Worm (Caenorhabditis elegans) whole organism, L4/young adult: ENCODE results near the gene gcy-11.

Source experiments
- W03F9.2 ChIP-seq: fragments of 150-350 bp; optimal IDR thresholded peaks from 2 replicates; lab custom pipeline; 2014; ENCODE audit warnings: missing biosample characterization, missing genetic modification characterization
- dao-5 ChIP-seq: sonication (generic microtip); optimal IDR thresholded peaks from 2 replicates; lab custom pipeline; 2016; ENCODE audit warnings: missing genotype, missing genetic modification characterization, moderate library complexity, missing compliant biosample characterization
- him-1 ChIP-seq: sonication (generic microtip); optimal IDR thresholded peaks from 2 replicates; lab custom pipeline; 2016; ENCODE audit warnings: missing genotype, missing genetic modification reagents, missing genetic modification characterization, missing compliant biosample characterization

Gene gcy-11

DNA sequence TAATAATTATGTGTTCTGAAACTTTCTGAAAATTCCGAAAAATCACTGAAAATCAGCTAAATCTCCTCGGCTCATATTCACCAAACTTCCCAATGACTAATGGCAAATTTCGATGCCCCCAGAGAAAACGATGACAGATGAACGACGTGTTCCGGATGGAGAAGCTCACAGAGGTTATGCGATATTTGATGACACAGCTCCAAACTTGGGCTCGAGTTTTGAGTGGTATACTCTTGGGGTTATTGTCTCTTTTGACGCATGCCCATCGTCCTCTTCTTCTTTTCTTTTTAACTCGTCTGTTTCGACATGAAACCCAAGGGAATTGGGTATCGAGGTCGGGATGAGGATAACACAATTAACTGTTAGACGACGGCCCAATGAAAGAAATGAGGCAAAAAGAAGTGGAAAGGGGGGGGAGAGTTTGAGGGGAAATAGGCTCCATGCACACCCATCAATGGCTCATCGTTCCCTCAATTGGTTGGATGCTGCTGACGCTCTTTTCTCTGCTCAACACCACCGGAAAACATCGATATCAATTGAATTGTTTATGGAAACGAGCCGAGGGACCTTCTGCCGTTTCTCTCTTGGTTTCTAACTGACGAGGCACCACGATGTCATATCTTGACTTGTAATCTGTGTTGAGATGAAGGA lies 51.8 kb downstream of the gcy-11 start:
- no peak for TF ChIP-seq dao-5 (tag; lab: Kevin White, UChicago)
- no peak for TF ChIP-seq him-1
- TF ChIP-seq W03F9.2 (tag; lab: Kevin White, UChicago): no peak

DNA sequence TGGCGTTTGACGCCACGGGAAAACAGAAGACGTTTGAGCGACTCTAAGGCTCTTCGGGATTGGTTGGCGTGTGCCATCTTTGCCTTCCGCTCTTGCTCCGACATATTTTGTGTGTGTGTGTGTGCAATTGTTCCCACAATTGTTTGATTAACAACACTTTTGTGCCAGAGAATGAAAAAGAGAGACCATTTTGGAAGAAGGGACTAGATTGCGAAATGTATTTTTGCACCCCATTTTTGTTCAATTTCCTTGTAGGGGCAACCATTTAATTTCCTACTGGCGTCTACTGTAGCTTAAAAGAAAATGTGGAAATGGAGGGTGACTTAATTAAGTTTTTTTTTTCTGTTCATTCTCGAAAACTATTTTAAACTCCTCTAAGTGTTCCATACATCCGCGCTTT lies 53.2 kb downstream of the gcy-11 start:
- TF ChIP-seq W03F9.2 (tag; lab: Kevin White, UChicago) (no peak), him-1 (no peak), dao-5 (tag; lab: Kevin White, UChicago) (no peak)

DNA sequence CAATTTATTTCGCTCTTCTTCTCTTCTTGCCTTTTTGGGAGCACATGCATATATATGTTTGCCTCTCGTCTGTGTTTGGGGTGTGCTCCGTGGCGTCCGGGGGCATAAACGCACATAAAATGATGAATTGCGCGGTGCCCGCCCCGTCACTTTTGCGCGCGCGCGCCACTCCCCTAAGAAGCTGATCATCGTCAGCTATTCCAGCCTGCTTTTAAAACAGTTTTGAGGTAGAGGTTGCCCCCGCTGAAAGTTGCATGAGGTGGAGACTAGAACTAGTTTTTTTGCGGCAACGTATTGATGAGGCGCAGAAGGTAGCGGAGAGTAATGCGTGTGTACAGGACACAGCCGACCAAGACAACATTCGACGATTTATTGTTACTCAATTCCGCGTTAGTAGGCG lies 55.7 kb downstream of the gcy-11 start:
- TF ChIP-seq him-1: no peak
- TF ChIP-seq W03F9.2 (tag; lab: Kevin White, UChicago): no peak
- TF ChIP-seq dao-5 (tag; lab: Kevin White, UChicago): no peak

DNA sequence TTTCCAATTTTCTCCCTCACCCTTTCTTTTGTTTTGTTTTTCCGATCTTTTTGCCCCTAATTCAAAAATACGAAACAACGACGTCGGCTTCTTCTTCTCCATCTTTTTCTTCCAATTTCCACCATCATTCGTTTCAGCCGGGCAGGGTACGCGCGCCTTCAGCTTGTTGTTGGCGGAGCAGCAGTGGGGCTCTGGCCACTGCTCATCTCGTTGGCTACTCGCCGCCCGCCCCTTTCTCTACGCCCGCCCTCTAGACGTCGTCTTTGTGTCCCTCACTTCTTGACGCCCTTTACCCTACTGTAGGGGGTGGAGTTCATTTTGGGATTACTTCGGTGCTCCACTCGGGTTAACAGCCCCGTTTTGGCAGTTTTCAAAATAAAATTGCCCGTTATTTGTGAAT lies 56.4 kb downstream of the gcy-11 start:
- no peak for TF ChIP-seq him-1
- no peak for TF ChIP-seq dao-5 (tag; lab: Kevin White, UChicago)
- TF ChIP-seq W03F9.2 (tag; lab: Kevin White, UChicago): no peak

DNA sequence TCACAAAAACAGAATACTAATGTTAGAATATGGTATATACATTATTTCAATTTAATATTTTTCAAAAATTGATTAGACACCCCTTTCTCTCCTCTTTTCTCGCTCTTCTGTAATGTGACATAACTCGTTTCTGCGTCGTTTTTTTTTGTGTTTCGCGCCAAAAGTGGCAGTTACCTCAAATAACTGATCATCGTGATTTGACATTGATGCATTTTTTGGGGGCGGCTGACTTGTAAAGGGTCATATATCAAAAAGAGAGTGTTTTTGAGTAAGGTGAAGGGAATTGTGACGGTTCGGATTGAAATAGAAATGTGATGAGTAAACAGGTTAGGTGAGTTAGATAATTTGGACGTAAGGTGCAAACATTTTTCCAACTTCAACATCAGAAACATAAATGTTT lies 57.4 kb downstream of the gcy-11 start:
- TF ChIP-seq dao-5 (tag; lab: Kevin White, UChicago): no peak
- no peak for TF ChIP-seq W03F9.2 (tag; lab: Kevin White, UChicago)
- no peak for TF ChIP-seq him-1
